Fruit fly (Drosophila melanogaster) whole organism, embryonic: Measurements from ENCODE around the gene CG14440.

Experiments
- Abd-B ChIP-seq: fragments of 200-800 bp; sonication (Bioruptor generic); optimal IDR thresholded peaks from 2 replicates; lab custom pipeline; 2018; ENCODE audit warnings: missing biosample characterization, mild to moderate bottlenecking, missing genetic modification characterization, moderate library complexity
- Bteb2 ChIP-seq: fragments of 200-800 bp; sonication (Bioruptor generic); optimal IDR thresholded peaks from 2 replicates; lab custom pipeline; 2016; ENCODE audit warnings: missing biosample characterization, missing genetic modification characterization
- CG10431 ChIP-seq: fragments of 200-800 bp; sonication (Bioruptor generic); optimal IDR thresholded peaks from 3 replicates; lab custom pipeline; 2018; ENCODE audit warnings: missing biosample characterization, mild to moderate bottlenecking, missing genetic modification characterization
- CG12071 ChIP-seq: fragments of 200-800 bp; sonication (Bioruptor generic); optimal IDR thresholded peaks from 3 replicates; lab custom pipeline; 2018; ENCODE audit warnings: missing biosample characterization, mild to moderate bottlenecking, missing genetic modification characterization
- CG12104 ChIP-seq: fragments of 200-800 bp; sonication (Bioruptor generic); optimal IDR thresholded peaks from 3 replicates; lab custom pipeline; 2016; ENCODE audit warnings: missing biosample characterization, missing genetic modification characterization
- CG13424 ChIP-seq: fragments of 200-800 bp; sonication (Bioruptor generic); optimal IDR thresholded peaks from 2 replicates; lab custom pipeline; 2019; ENCODE audit warnings: missing biosample characterization, mild to moderate bottlenecking, missing genetic modification characterization, moderate library complexity
- CG15269 ChIP-seq: fragments of 200-800 bp; sonication (Bioruptor generic); optimal IDR thresholded peaks from 2 replicates; lab custom pipeline; 2018; ENCODE audit warnings: missing biosample characterization, mild to moderate bottlenecking, missing genetic modification characterization, moderate library complexity
- CG16815 ChIP-seq: fragments of 200-800 bp; sonication (Bioruptor generic); optimal IDR thresholded peaks from 3 replicates; lab custom pipeline; 2017; ENCODE audit warnings: missing biosample characterization, mild to moderate bottlenecking, missing genetic modification characterization
- CG17385 ChIP-seq: fragments of 200-800 bp; sonication (Bioruptor generic); optimal IDR thresholded peaks from 3 replicates; lab custom pipeline; 2018; ENCODE audit warnings: missing biosample characterization, mild to moderate bottlenecking, missing genetic modification characterization
- CG18599 ChIP-seq: fragments of 200-800 bp; sonication (Bioruptor generic); optimal IDR thresholded peaks from 3 replicates; lab custom pipeline; 2017; ENCODE audit warnings: missing biosample characterization, missing genetic modification characterization, mild to moderate bottlenecking, moderate library complexity, missing genetic modification reagents
- CG18619 ChIP-seq: fragments of 200-800 bp; sonication (Bioruptor generic); optimal IDR thresholded peaks from 3 replicates; lab custom pipeline; 2017; ENCODE audit warnings: missing biosample characterization, mild to moderate bottlenecking, missing genetic modification characterization
- CG2202 ChIP-seq: fragments of 200-800 bp; sonication (Bioruptor generic); optimal IDR thresholded peaks from 2 replicates; lab custom pipeline; 2018; ENCODE audit warnings: missing biosample characterization, mild to moderate bottlenecking, missing genetic modification characterization
- CG2678 ChIP-seq: fragments of 200-800 bp; sonication (Bioruptor generic); optimal IDR thresholded peaks from 3 replicates; lab custom pipeline; 2019; ENCODE audit warnings: missing biosample characterization, mild to moderate bottlenecking, missing genetic modification characterization, moderate library complexity
- CG4328 ChIP-seq: fragments of 200-800 bp; sonication (Bioruptor generic); optimal IDR thresholded peaks from 3 replicates; lab custom pipeline; 2017; ENCODE audit warnings: missing biosample characterization, missing genetic modification reagents, missing genetic modification characterization
- CG4617 ChIP-seq: fragments of 200-800 bp; sonication (Bioruptor generic); optimal IDR thresholded peaks from 3 replicates; lab custom pipeline; 2016; ENCODE audit warnings: missing biosample characterization, missing genetic modification characterization, borderline replicate concordance
- CG8944 ChIP-seq: fragments of 200-800 bp; sonication (Bioruptor generic); optimal IDR thresholded peaks from 3 replicates; lab custom pipeline; 2016; ENCODE audit warnings: missing biosample characterization, missing genetic modification characterization
- CG9727 ChIP-seq: fragments of 200-800 bp; sonication (Bioruptor generic); optimal IDR thresholded peaks from 3 replicates; lab custom pipeline; 2017; ENCODE audit warnings: missing biosample characterization, mild to moderate bottlenecking, missing genetic modification characterization
- CG9876 ChIP-seq: fragments of 200-800 bp; sonication (Bioruptor generic); optimal IDR thresholded peaks from 2 replicates; lab custom pipeline; 2016; ENCODE audit warnings: missing biosample characterization, missing genetic modification characterization
- CG9932 ChIP-seq: fragments of 200-800 bp; sonication (Bioruptor generic); IDR thresholded peaks from 2 replicates; pipeline ENCODE4 v1.3.6; 2022; ENCODE audit warnings: missing biosample characterization, missing genetic modification characterization
- CkIIα-i1 ChIP-seq: fragments of 200-800 bp; sonication (Bioruptor generic); IDR thresholded peaks from 2 replicates; pipeline ENCODE4 v1.3.6; 2022; ENCODE audit warnings: missing biosample characterization, missing genetic modification characterization
- D ChIP-seq, 2 experiments: fragments of 200-800 bp in 1 of 2; fragments of >200 bp in 1 of 2; sonication (Bioruptor generic) in 1 of 2; optimal IDR thresholded peaks; 2 replicates in 1 of 2; 3 replicates in 1 of 2; lab custom pipeline; 2017; ENCODE audit warnings: mild to moderate bottlenecking in 1 of 2, missing biosample characterization in 1 of 2, missing genetic modification characterization in 1 of 2, missing genetic modification reagents in 1 of 2
- ERR ChIP-seq: fragments of 200-800 bp; sonication (Bioruptor generic); optimal IDR thresholded peaks from 2 replicates; lab custom pipeline; 2016; ENCODE audit warnings: missing biosample characterization, missing genetic modification characterization
- Elba2 ChIP-seq: fragments of 200-800 bp; sonication (Bioruptor generic); optimal IDR thresholded peaks from 3 replicates; lab custom pipeline; 2016; ENCODE audit warnings: missing biosample characterization, missing genetic modification characterization
- Fer1 ChIP-seq: fragments of 200-800 bp; sonication (Bioruptor generic); optimal IDR thresholded peaks from 2 replicates; lab custom pipeline; 2017; ENCODE audit warnings: missing biosample characterization, mild to moderate bottlenecking, missing genetic modification characterization
- HLHmδ ChIP-seq: fragments of 200-800 bp; sonication (Bioruptor generic); optimal IDR thresholded peaks from 2 replicates; lab custom pipeline; 2018; ENCODE audit warnings: missing biosample characterization, mild to moderate bottlenecking, missing genetic modification characterization, moderate library complexity
- Jarid2 ChIP-seq: fragments of 200-800 bp; sonication (Bioruptor generic); optimal IDR thresholded peaks from 3 replicates; lab custom pipeline; 2017; ENCODE audit warnings: mild to moderate bottlenecking, missing biosample characterization, missing genetic modification reagents, missing genetic modification characterization
- Lim3 ChIP-seq: fragments of 200-800 bp; sonication (Bioruptor generic); IDR thresholded peaks from 2 replicates; pipeline ENCODE4 v1.3.6; 2022; ENCODE audit warnings: missing biosample characterization, missing genetic modification characterization
- Nf-YB ChIP-seq: fragments of 200-800 bp; sonication (Bioruptor generic); optimal IDR thresholded peaks from 3 replicates; lab custom pipeline; 2019; ENCODE audit warnings: missing biosample characterization, mild to moderate bottlenecking, missing genetic modification characterization, moderate library complexity
- Optix ChIP-seq: fragments of 200-800 bp; sonication (Bioruptor generic); IDR thresholded peaks from 3 replicates; pipeline ENCODE4 v1.3.6; 2022; ENCODE audit warnings: missing biosample characterization, missing genetic modification characterization
- Ravus ChIP-seq: fragments of 200-800 bp; sonication (Bioruptor generic); IDR thresholded peaks from 2 replicates; pipeline ENCODE4 v1.3.6; 2022; ENCODE audit warnings: missing biosample characterization, missing genetic modification characterization
- Side ChIP-seq: fragments of 200-800 bp; sonication (Bioruptor generic); optimal IDR thresholded peaks from 2 replicates; lab custom pipeline; 2016; ENCODE audit warnings: missing biosample characterization, missing genetic modification characterization
- Sry-δ ChIP-seq: fragments of 200-800 bp; sonication (Bioruptor generic); optimal IDR thresholded peaks from 2 replicates; lab custom pipeline; 2016; ENCODE audit warnings: missing biosample characterization, missing genetic modification characterization
- Taf1 ChIP-seq: fragments of 200-800 bp; sonication (Bioruptor generic); IDR thresholded peaks from 2 replicates; pipeline ENCODE4 v1.3.6; 2022; ENCODE audit warnings: missing biosample characterization, missing genetic modification characterization
- cas ChIP-seq: fragments of 200-800 bp; sonication (Bioruptor generic); IDR thresholded peaks from 2 replicates; pipeline ENCODE4 v1.3.6; 2022; ENCODE audit warnings: missing biosample characterization, missing genetic modification characterization
- da ChIP-seq: fragments of 200-800 bp; sonication (Bioruptor generic); optimal IDR thresholded peaks from 2 replicates; lab custom pipeline; 2016; ENCODE audit warnings: missing biosample characterization, missing genetic modification characterization
- dpn ChIP-seq, 2 experiments: fragments of 200-800 bp; sonication (Bioruptor generic); optimal IDR thresholded peaks; 3 replicates each; lab custom pipeline; 2016; ENCODE audit warnings: missing biosample characterization in 2 of 2, missing genetic modification characterization in 2 of 2
- ewg ChIP-seq: fragments of 200-800 bp; sonication (Bioruptor generic); optimal IDR thresholded peaks from 3 replicates; lab custom pipeline; 2017; ENCODE audit warnings: mild to moderate bottlenecking, missing biosample characterization, missing genetic modification reagents, missing genetic modification characterization
- eyg ChIP-seq: fragments of 200-800 bp; sonication (Bioruptor generic); optimal IDR thresholded peaks from 3 replicates; lab custom pipeline; 2016; ENCODE audit warnings: missing biosample characterization, missing genetic modification characterization
- fd3F ChIP-seq: fragments of 200-800 bp; sonication (Bioruptor generic); optimal IDR thresholded peaks from 2 replicates; lab custom pipeline; 2018; ENCODE audit warnings: missing biosample characterization, mild to moderate bottlenecking, missing genetic modification characterization, moderate library complexity
- gcm2 ChIP-seq: fragments of 200-800 bp; sonication (Bioruptor generic); optimal IDR thresholded peaks from 2 replicates; lab custom pipeline; 2016; ENCODE audit warnings: missing biosample characterization, missing genetic modification characterization
- ham ChIP-seq: fragments of 200-800 bp; sonication (Bioruptor generic); IDR thresholded peaks from 2 replicates; pipeline ENCODE4 v1.3.6; 2022; ENCODE audit warnings: missing biosample characterization, missing genetic modification characterization
- kni ChIP-seq: fragments of 200-800 bp; sonication (Bioruptor generic); optimal IDR thresholded peaks from 3 replicates; lab custom pipeline; 2017; ENCODE audit warnings: mild to moderate bottlenecking, missing biosample characterization, missing genetic modification reagents, missing genetic modification characterization
- lola ChIP-seq, 3 experiments: fragments of >200 bp in 2 of 3; fragments of 200-800 bp in 1 of 3; sonication (Bioruptor generic) in 1 of 3; optimal IDR thresholded peaks; 2 replicates each; lab custom pipeline; 2017 to 2019; ENCODE audit warnings: missing biosample characterization in 3 of 3, missing genetic modification characterization in 3 of 3, mild to moderate bottlenecking in 1 of 3, moderate library complexity in 1 of 3
- pfk ChIP-seq: fragments of 200-800 bp; sonication (Bioruptor generic); optimal IDR thresholded peaks from 2 replicates; lab custom pipeline; 2018; ENCODE audit warnings: missing biosample characterization, mild to moderate bottlenecking, missing genetic modification characterization, moderate library complexity
- pnt ChIP-seq: fragments of 200-800 bp; sonication (Bioruptor generic); optimal IDR thresholded peaks from 3 replicates; lab custom pipeline; 2016; ENCODE audit warnings: missing biosample characterization, missing genetic modification characterization
- ro ChIP-seq: fragments of 200-800 bp; sonication (Bioruptor generic); IDR thresholded peaks from 2 replicates; pipeline ENCODE4 v1.3.6; 2022; ENCODE audit warnings: missing biosample characterization, missing genetic modification characterization
- sd ChIP-seq: fragments of 200-800 bp; sonication (Bioruptor generic); optimal IDR thresholded peaks from 3 replicates; lab custom pipeline; 2018; ENCODE audit warnings: missing biosample characterization, mild to moderate bottlenecking, missing genetic modification characterization, moderate library complexity
- slp2 ChIP-seq: fragments of 200-800 bp; sonication (Bioruptor generic); optimal IDR thresholded peaks from 2 replicates; lab custom pipeline; 2016; ENCODE audit warnings: missing biosample characterization, missing genetic modification characterization
- tgo ChIP-seq: fragments of 200-800 bp; sonication (Bioruptor generic); IDR thresholded peaks from 3 replicates; pipeline ENCODE4 v1.3.6; 2022; ENCODE audit warnings: missing biosample characterization, missing genetic modification characterization
- unpg ChIP-seq: fragments of 200-800 bp; sonication (Bioruptor generic); optimal IDR thresholded peaks from 3 replicates; lab custom pipeline; 2018; ENCODE audit warnings: missing biosample characterization, mild to moderate bottlenecking, missing genetic modification characterization, moderate library complexity

Gene CG14440

DNA sequence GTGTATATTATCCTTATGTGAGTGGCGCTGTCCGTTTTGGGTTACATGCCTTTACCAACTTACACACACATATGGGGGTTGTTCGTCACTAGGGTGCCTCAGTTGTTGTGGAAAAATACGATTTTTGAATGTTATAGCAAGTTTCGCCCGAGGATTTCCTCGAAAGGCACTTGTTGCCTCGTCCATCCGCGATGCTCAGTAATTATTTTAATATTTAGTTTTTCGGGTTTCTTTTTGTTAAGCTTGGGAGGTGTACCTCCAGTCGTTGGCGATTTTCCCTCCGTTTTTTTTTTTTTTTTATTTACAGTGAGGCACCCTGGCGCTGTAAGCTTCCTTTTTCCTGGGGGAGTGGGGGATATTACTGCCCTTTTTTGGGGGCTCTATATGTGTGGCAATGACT is 1.9 kb downstream of the CG14440 start (continued):
- TF ChIP-seq Optix (GFP tag; lab: Robert Waterston, UW) (peak; percentile 67; the same call in 1 of the 3 replicates), unpg (peak; percentile 75), eyg (peak; percentile 4), fd3F (GFP tag; lab: Kevin White, UChicago) (peak; percentile 41), ERR (GFP tag; lab: Kevin White, UChicago) (peak; percentile 18), Abd-B (GFP tag; lab: Kevin White, UChicago) (no peak), Side (GFP tag; lab: Kevin White, UChicago) (peak; percentile 58), Sry-δ (GFP tag; lab: Kevin White, UChicago) (peak; percentile 16), CG9727 (GFP tag; lab: Kevin White, UChicago) (peak; percentile 63), CG9876 (GFP tag; lab: Kevin White, UChicago) (no peak), CG2678 (tag; lab: Kevin White, UChicago) (peak; percentile 86), Lim3 (GFP tag; lab: Robert Waterston, UW) (no peak), da (GFP tag; lab: Kevin White, UChicago) (no peak), HLHmδ (GFP tag; lab: Kevin White, UChicago) (no peak), CkIIα-i1 (no peak), CG10431 (GFP tag; lab: Kevin White, UChicago) (peak; percentile 48), pfk (peak; percentile 17), kni (GFP tag; lab: Kevin White, UChicago) (peak; percentile 5), CG4328 (GFP tag; lab: Kevin White, UChicago) (peak; percentile 72), CG9932 (GFP tag; lab: Robert Waterston, UW) (peak; percentile 63), CG2202 (tag; lab: Kevin White, UChicago) (peak; percentile 27), pnt (GFP tag; lab: Kevin White, UChicago) (peak; percentile 34), ham (GFP tag; lab: Robert Waterston, UW) (no peak), Fer1 (GFP tag; lab: Kevin White, UChicago) (peak; percentile 92), gcm2 (GFP tag; lab: Kevin White, UChicago) (peak; percentile 51), CG16815 (GFP tag; lab: Kevin White, UChicago) (peak; percentile 28), dpn (GFP tag; optimal IDR thresholded peaks at IDR 0.05; lab: Kevin White, UChicago) (peak; percentile 54 to 61), CG13424 (tag; lab: Kevin White, UChicago) (peak; percentile 80), CG18619 (GFP tag; lab: Kevin White, UChicago) (peak; percentile 58), ro (GFP tag; lab: Robert Waterston, UW) (no peak), CG8944 (GFP tag; lab: Kevin White, UChicago) (no peak), CG18599 (GFP tag; lab: Kevin White, UChicago) (peak; percentile 94), Taf1 (GFP tag; lab: Robert Waterston, UW) (peak; percentile 43; the same call in 1 of the 2 replicates), CG17385 (peak; percentile 71), Elba2 (no peak), Bteb2 (GFP tag; lab: Kevin White, UChicago) (peak; percentile 43), CG15269 (tag; lab: Kevin White, UChicago) (peak; percentile 74), sd (peak; percentile 17), Nf-YB (GFP tag; lab: Kevin White, UChicago) (peak; percentile 50), CG12071 (GFP tag; lab: Kevin White, UChicago) (peak; percentile 39), lola (GFP tag; optimal IDR thresholded peaks at IDR 0.05; lab: Kevin White, UChicago) (peak in 1 of 3 experiments; percentile 51), Jarid2 (GFP tag; lab: Kevin White, UChicago) (no peak), CG4617 (no peak), cas (GFP tag; lab: Robert Waterston, UW) (no peak), tgo (peak; percentile 67; the same call in 1 of the 3 replicates), Ravus (GFP tag; lab: Robert Waterston, UW) (peak; percentile 35), D (optimal IDR thresholded peaks at IDR 0.05; lab: Kevin White, UChicago) (no peak), D (GFP tag; optimal IDR thresholded peaks at IDR 0.05; lab: Kevin White, UChicago) (peak; percentile 30), ewg (peak; percentile 50), CG12104 (GFP tag; lab: Kevin White, UChicago) (peak; percentile 44), slp2 (GFP tag; lab: Kevin White, UChicago) (peak; percentile 19)
